Worm (Caenorhabditis elegans) whole organism, midembryonic: ENCODE results near the gene H12D21.11.
"Not testable (repeated sequence)": the region's sequence is repeated elsewhere in the genome, so short reads cannot be mapped to it uniquely, and the experiment has no call there.

ENCODE experiments used
- T22C8.4 ChIP-seq: fragments of 200-800 bp; sonication (Bioruptor generic); IDR thresholded peaks from 2 replicates; pipeline ENCODE4 v1.3.6; 2022; ENCODE audit warnings: missing genetic modification characterization, missing compliant biosample characterization
- cog-1 ChIP-seq: sonication (generic microtip); optimal IDR thresholded peaks from 2 replicates; lab custom pipeline; 2016; ENCODE audit warnings: missing genetic modification characterization, missing compliant biosample characterization
- flt-1 ChIP-seq: fragments of 200-800 bp; sonication (Bioruptor generic); IDR thresholded peaks from 2 replicates; pipeline ENCODE4 v1.3.6; 2022; ENCODE audit warnings: missing genetic modification characterization, missing compliant biosample characterization
- klf-2 ChIP-seq: fragments of 200-800 bp; sonication (Bioruptor generic); conservative IDR thresholded peaks from 2 replicates; pipeline ENCODE4 v1.3.6; 2022; ENCODE audit warnings: missing genetic modification reagents, missing genetic modification characterization, missing compliant biosample characterization
- med-1 ChIP-seq: sonication (generic microtip); optimal IDR thresholded peaks from 2 replicates; lab custom pipeline; 2017; ENCODE audit warnings: missing genetic modification characterization, mild to moderate bottlenecking, missing compliant biosample characterization, antibody characterized with exemption, missing genetic modification reagents; ENCODE audit not compliant: insufficient read depth
- ref-1 ChIP-seq: fragments of 200-800 bp; sonication (Bioruptor generic); conservative IDR thresholded peaks from 2 replicates; pipeline ENCODE4 v1.3.6; 2022; ENCODE audit warnings: missing genetic modification reagents, missing genetic modification characterization, missing compliant biosample characterization
- tab-1 ChIP-seq: fragments of 200-800 bp; sonication (Bioruptor generic); IDR thresholded peaks from 2 replicates; pipeline ENCODE4 v1.3.6; 2022; ENCODE audit warnings: missing genetic modification characterization, missing compliant biosample characterization
- ztf-23 ChIP-seq: fragments of 200-800 bp; sonication (Bioruptor generic); IDR thresholded peaks from 2 replicates; pipeline ENCODE4 v1.3.6; 2022; ENCODE audit warnings: missing genetic modification reagents, missing genetic modification characterization, missing compliant biosample characterization
- ztf-29 ChIP-seq: fragments of 200-800 bp; sonication (Bioruptor generic); IDR thresholded peaks from 2 replicates; pipeline ENCODE4 v1.3.6; 2022; ENCODE audit warnings: missing genetic modification reagents, missing genetic modification characterization, missing compliant biosample characterization

ce11 chrV:14876724-14877123, 39.0 kb upstream of the H12D21.11 start, which contains the start of gene ZC412.10:
- not testable (repeated sequence) for TF ChIP-seq flt-1 (GFP tag; lab: Robert Waterston, UW); T22C8.4 (GFP tag; lab: Robert Waterston, UW); med-1 (GFP tag; lab: Kevin White, UChicago); ztf-23 (GFP tag; lab: Robert Waterston, UW); tab-1 (GFP tag; lab: Robert Waterston, UW); ref-1 (GFP tag; lab: Robert Waterston, UW); ztf-29 (GFP tag; lab: Robert Waterston, UW); cog-1 (tag; lab: Kevin White, UChicago); klf-2 (GFP tag; lab: Robert Waterston, UW)
